Fruit fly (Drosophila melanogaster) whole organism, embryonic: Measurements from ENCODE around the gene CG5107.

Source experiments
- Ada2b ChIP-seq: fragments of 200-800 bp; sonication (Bioruptor generic); IDR thresholded peaks from 2 replicates; pipeline ENCODE4 v1.3.6; 2022; ENCODE audit warnings: missing biosample characterization, missing genetic modification characterization
- Bdp1 ChIP-seq: fragments of 200-800 bp; sonication (Bioruptor generic); optimal IDR thresholded peaks from 3 replicates; lab custom pipeline; 2016; ENCODE audit warnings: missing biosample characterization, missing genetic modification characterization
- C15 ChIP-seq: fragments of 200-800 bp; sonication (Bioruptor generic); IDR thresholded peaks from 3 replicates; pipeline ENCODE4 v1.3.6; 2022; ENCODE audit warnings: missing biosample characterization, missing genetic modification characterization
- CG10209 ChIP-seq: fragments of 200-800 bp; sonication (Bioruptor generic); optimal IDR thresholded peaks from 3 replicates; lab custom pipeline; 2017; ENCODE audit warnings: missing biosample characterization, mild to moderate bottlenecking, missing genetic modification characterization, missing genetic modification reagents
- CG10366 ChIP-seq: fragments of 200-800 bp; sonication (Bioruptor generic); IDR thresholded peaks from 2 replicates; pipeline ENCODE4 v1.3.6; 2022; ENCODE audit warnings: missing biosample characterization, missing genetic modification characterization
- CG10431 ChIP-seq: fragments of 200-800 bp; sonication (Bioruptor generic); optimal IDR thresholded peaks from 3 replicates; lab custom pipeline; 2018; ENCODE audit warnings: missing biosample characterization, mild to moderate bottlenecking, missing genetic modification characterization
- CG11398 ChIP-seq: fragments of 200-800 bp; sonication (Bioruptor generic); optimal IDR thresholded peaks from 2 replicates; lab custom pipeline; 2016; ENCODE audit warnings: missing biosample characterization, missing genetic modification characterization
- CG12071 ChIP-seq: fragments of 200-800 bp; sonication (Bioruptor generic); optimal IDR thresholded peaks from 3 replicates; lab custom pipeline; 2018; ENCODE audit warnings: missing biosample characterization, mild to moderate bottlenecking, missing genetic modification characterization
- CG12391 ChIP-seq: fragments of 200-800 bp; sonication (Bioruptor generic); optimal IDR thresholded peaks from 3 replicates; lab custom pipeline; 2018; ENCODE audit warnings: missing biosample characterization, mild to moderate bottlenecking, missing genetic modification characterization, moderate library complexity
- CG12769 ChIP-seq: fragments of 200-800 bp; sonication (Bioruptor generic); optimal IDR thresholded peaks from 2 replicates; lab custom pipeline; 2019; ENCODE audit warnings: missing biosample characterization, mild to moderate bottlenecking, missing genetic modification characterization, moderate library complexity
- CG13624 ChIP-seq: fragments of 200-800 bp; sonication (Bioruptor generic); optimal IDR thresholded peaks from 2 replicates; lab custom pipeline; 2016; ENCODE audit warnings: missing biosample characterization, missing genetic modification characterization
- CG13894 ChIP-seq: fragments of 200-800 bp; sonication (Bioruptor generic); optimal IDR thresholded peaks from 3 replicates; lab custom pipeline; 2018; ENCODE audit warnings: missing biosample characterization, mild to moderate bottlenecking, missing genetic modification characterization, moderate library complexity
- CG14667 ChIP-seq: fragments of 200-800 bp; sonication (Bioruptor generic); IDR thresholded peaks from 2 replicates; pipeline ENCODE4 v1.3.6; 2022; ENCODE audit warnings: missing biosample characterization, missing genetic modification characterization
- CG14860 ChIP-seq: fragments of 200-800 bp; sonication (Bioruptor generic); IDR thresholded peaks from 3 replicates; pipeline ENCODE4 v1.3.6; 2022; ENCODE audit warnings: missing biosample characterization, missing genetic modification characterization; ENCODE audit not compliant: partially characterized antibody
- CG15514 ChIP-seq: fragments of 200-800 bp; sonication (Bioruptor generic); optimal IDR thresholded peaks from 3 replicates; lab custom pipeline; 2017; ENCODE audit warnings: missing biosample characterization, missing genetic modification characterization, mild to moderate bottlenecking, moderate library complexity, missing genetic modification reagents
- CG1647 ChIP-seq: fragments of 200-800 bp; sonication (Bioruptor generic); optimal IDR thresholded peaks from 3 replicates; lab custom pipeline; 2016; ENCODE audit warnings: missing biosample characterization, missing genetic modification characterization
- CG18599 ChIP-seq: fragments of 200-800 bp; sonication (Bioruptor generic); optimal IDR thresholded peaks from 3 replicates; lab custom pipeline; 2017; ENCODE audit warnings: missing biosample characterization, missing genetic modification characterization, mild to moderate bottlenecking, moderate library complexity, missing genetic modification reagents
- CG31224 ChIP-seq: fragments of 200-800 bp; sonication (Bioruptor generic); IDR thresholded peaks from 2 replicates; pipeline ENCODE4 v1.3.6; 2022; ENCODE audit warnings: missing biosample characterization, missing genetic modification characterization
- CG31441 ChIP-seq: fragments of 200-800 bp; sonication (Bioruptor generic); IDR thresholded peaks from 2 replicates; pipeline ENCODE4 v1.3.6; 2022; ENCODE audit warnings: missing biosample characterization, missing genetic modification characterization
- CG32532 ChIP-seq: fragments of 200-800 bp; sonication (Bioruptor generic); IDR thresholded peaks from 2 replicates; pipeline ENCODE4 v1.3.6; 2022; ENCODE audit warnings: missing biosample characterization, missing genetic modification characterization
- CG3995 ChIP-seq: fragments of 200-800 bp; sonication (Bioruptor generic); optimal IDR thresholded peaks from 3 replicates; lab custom pipeline; 2016; ENCODE audit warnings: missing biosample characterization, missing genetic modification characterization
- CG6272 ChIP-seq: fragments of 200-800 bp; sonication (Bioruptor generic); IDR thresholded peaks from 2 replicates; pipeline ENCODE4 v1.3.6; 2022; ENCODE audit warnings: missing biosample characterization, missing genetic modification characterization
- CG6791 ChIP-seq: fragments of 200-800 bp; sonication (Bioruptor generic); IDR thresholded peaks from 3 replicates; pipeline ENCODE4 v1.3.6; 2022; ENCODE audit warnings: missing biosample characterization, missing genetic modification characterization; ENCODE audit not compliant: partially characterized antibody
- CG7839 ChIP-seq: fragments of 200-800 bp; sonication (Bioruptor generic); optimal IDR thresholded peaks from 3 replicates; lab custom pipeline; 2018; ENCODE audit warnings: missing biosample characterization, mild to moderate bottlenecking, missing genetic modification characterization, moderate library complexity
- CG7928 ChIP-seq: fragments of 200-800 bp; sonication (Bioruptor generic); optimal IDR thresholded peaks from 2 replicates; lab custom pipeline; 2017; ENCODE audit warnings: missing biosample characterization, mild to moderate bottlenecking, missing genetic modification characterization
- CG8290 ChIP-seq, 3 experiments: fragments of 200-800 bp; sonication (Bioruptor generic); optimal IDR thresholded peaks; 2 replicates each; lab custom pipeline; 2016 to 2019; ENCODE audit warnings: missing biosample characterization in 3 of 3, missing genetic modification characterization in 3 of 3, mild to moderate bottlenecking in 2 of 3, moderate library complexity in 1 of 3
- CG8359 ChIP-seq: fragments of 200-800 bp; sonication (Bioruptor generic); optimal IDR thresholded peaks from 2 replicates; lab custom pipeline; 2017; ENCODE audit warnings: missing biosample characterization, mild to moderate bottlenecking, missing genetic modification characterization, borderline replicate concordance
- Dp ChIP-seq: fragments of 200-800 bp; sonication (Bioruptor generic); optimal IDR thresholded peaks from 2 replicates; lab custom pipeline; 2018; ENCODE audit warnings: missing biosample characterization, mild to moderate bottlenecking, missing genetic modification characterization, moderate library complexity
- Ets65A ChIP-seq: fragments of 200-800 bp; sonication (Bioruptor generic); peaks from one replicate; lab custom pipeline; 2016; ENCODE audit warnings: missing biosample characterization, missing genetic modification characterization
- Gug ChIP-seq: fragments of 200-800 bp; sonication (Bioruptor generic); IDR thresholded peaks from 4 replicates; pipeline ENCODE4 v1.3.6; 2022; ENCODE audit warnings: missing biosample characterization, missing genetic modification characterization
- HLH4C ChIP-seq: fragments of 200-800 bp; sonication (Bioruptor generic); IDR thresholded peaks from 3 replicates; pipeline ENCODE4 v1.3.6; 2022; ENCODE audit warnings: missing biosample characterization, missing genetic modification characterization; ENCODE audit not compliant: partially characterized antibody
- Pdp1 ChIP-seq, 2 experiments: fragments of 200-800 bp; sonication (Bioruptor generic); optimal IDR thresholded peaks; 3 replicates each; lab custom pipeline; 2016; ENCODE audit warnings: missing biosample characterization in 2 of 2, missing genetic modification characterization in 2 of 2, mild to moderate bottlenecking in 1 of 2, moderate library complexity in 1 of 2
- Sin3A ChIP-seq: fragments of >200 bp; optimal IDR thresholded peaks from 2 replicates; lab custom pipeline; 2018
- Vsx1 ChIP-seq: fragments of 200-800 bp; sonication (Bioruptor generic); optimal IDR thresholded peaks from 2 replicates; lab custom pipeline; 2017; ENCODE audit warnings: missing biosample characterization, mild to moderate bottlenecking, missing genetic modification characterization, missing genetic modification reagents
- bab2 ChIP-seq: fragments of 200-800 bp; sonication (Bioruptor generic); optimal IDR thresholded peaks from 2 replicates; lab custom pipeline; 2016; ENCODE audit warnings: missing biosample characterization, missing genetic modification characterization
- bigmax ChIP-seq: fragments of 200-800 bp; sonication (Bioruptor generic); optimal IDR thresholded peaks from 2 replicates; lab custom pipeline; 2018; ENCODE audit warnings: missing biosample characterization, mild to moderate bottlenecking, missing genetic modification characterization
- cad ChIP-seq: fragments of >200 bp; optimal IDR thresholded peaks from 2 replicates; lab custom pipeline; 2017; ENCODE audit warnings: missing biosample characterization, missing genetic modification characterization
- dmrt11E ChIP-seq: fragments of 200-800 bp; sonication (Bioruptor generic); optimal IDR thresholded peaks from 3 replicates; lab custom pipeline; 2018; ENCODE audit warnings: missing biosample characterization, mild to moderate bottlenecking, missing genetic modification characterization, moderate library complexity
- dmrt99B ChIP-seq: fragments of 200-800 bp; sonication (Bioruptor generic); optimal IDR thresholded peaks from 2 replicates; lab custom pipeline; 2018; ENCODE audit warnings: missing biosample characterization, mild to moderate bottlenecking, missing genetic modification characterization, moderate library complexity
- lov ChIP-seq, 2 experiments: fragments of 200-800 bp in 1 of 2; fragments of >200 bp in 1 of 2; sonication (Bioruptor generic) in 1 of 2; IDR thresholded peaks in 1 of 2; optimal IDR thresholded peaks in 1 of 2; 2 replicates in 1 of 2; 3 replicates in 1 of 2; pipeline versions ENCODE4 v1.3.6 to Lab custom; 2017 to 2022; ENCODE audit warnings: missing biosample characterization in 1 of 2, missing genetic modification characterization in 1 of 2
- odd ChIP-seq: fragments of 200-800 bp; sonication (Bioruptor generic); optimal IDR thresholded peaks from 2 replicates; lab custom pipeline; 2017; ENCODE audit warnings: missing biosample characterization, mild to moderate bottlenecking, missing genetic modification characterization
- psq ChIP-seq: fragments of 200-800 bp; sonication (Bioruptor generic); optimal IDR thresholded peaks from 2 replicates; lab custom pipeline; 2017; ENCODE audit warnings: missing biosample characterization, missing genetic modification characterization
- rib ChIP-seq: fragments of 200-800 bp; sonication (Bioruptor generic); IDR thresholded peaks from 2 replicates; pipeline ENCODE4 v1.3.6; 2022; ENCODE audit warnings: missing biosample characterization, missing genetic modification characterization
- salm ChIP-seq: fragments of 200-800 bp; sonication (Bioruptor generic); optimal IDR thresholded peaks from 2 replicates; lab custom pipeline; 2018; ENCODE audit warnings: missing biosample characterization, mild to moderate bottlenecking, missing genetic modification characterization
- schlank ChIP-seq: fragments of 200-800 bp; sonication (Bioruptor generic); optimal IDR thresholded peaks from 2 replicates; lab custom pipeline; 2018; ENCODE audit warnings: missing biosample characterization, mild to moderate bottlenecking, missing genetic modification characterization
- sd ChIP-seq: fragments of 200-800 bp; sonication (Bioruptor generic); optimal IDR thresholded peaks from 3 replicates; lab custom pipeline; 2018; ENCODE audit warnings: missing biosample characterization, mild to moderate bottlenecking, missing genetic modification characterization, moderate library complexity
- sens ChIP-seq: fragments of 200-800 bp; sonication (Bioruptor generic); peaks from one replicate; lab custom pipeline; 2016; ENCODE audit warnings: missing biosample characterization, missing genetic modification characterization
- seq ChIP-seq: fragments of 200-800 bp; sonication (Bioruptor generic); IDR thresholded peaks from 2 replicates; pipeline ENCODE4 v1.3.6; 2022; ENCODE audit warnings: missing biosample characterization, missing genetic modification characterization
- wek ChIP-seq: fragments of 200-800 bp; sonication (Bioruptor generic); optimal IDR thresholded peaks from 3 replicates; lab custom pipeline; 2018; ENCODE audit warnings: missing biosample characterization, mild to moderate bottlenecking, missing genetic modification characterization, moderate library complexity
- zen2 ChIP-seq: fragments of 200-800 bp; sonication (Bioruptor generic); IDR thresholded peaks from 3 replicates; pipeline ENCODE4 v1.3.6; 2022; ENCODE audit warnings: missing biosample characterization, missing genetic modification characterization; ENCODE audit not compliant: partially characterized antibody

CG5107 gene

dm6 chr3R:25489116-25489515 lies 15.9 kb upstream of the CG5107 start (continued):
- TF ChIP-seq cad (GFP tag; lab: Kevin White, UChicago): no peak
- TF ChIP-seq CG18599 (GFP tag; lab: Kevin White, UChicago): peak; percentile 79
- TF ChIP-seq CG6272 (GFP tag; lab: Robert Waterston, UW): no peak
- peak; percentile 31 for TF ChIP-seq Vsx1 (GFP tag; lab: Kevin White, UChicago)
- TF ChIP-seq HLH4C (GFP tag; lab: Robert Waterston, UW): no peak
- TF ChIP-seq CG7839: peak; percentile 77
- TF ChIP-seq CG6791 (GFP tag; lab: Robert Waterston, UW): no peak
- peak; percentile 67 for TF ChIP-seq dmrt11E
- no peak for TF ChIP-seq CG10431 (GFP tag; lab: Kevin White, UChicago)
- TF ChIP-seq bigmax (GFP tag; lab: Kevin White, UChicago): no peak
- peak; percentile 73; the same call in 1 of the 2 replicates for TF ChIP-seq CG32532 (GFP tag; lab: Robert Waterston, UW)
- no peak for TF ChIP-seq CG14860 (GFP tag; lab: Robert Waterston, UW)
- TF ChIP-seq CG3995 (GFP tag; lab: Kevin White, UChicago): no peak
- no peak for TF ChIP-seq CG10209
- TF ChIP-seq C15: no peak
- TF ChIP-seq sens (GFP tag; lab: Kevin White, UChicago): no peak
- TF ChIP-seq CG7928: no peak
- TF ChIP-seq psq (GFP tag; lab: Kevin White, UChicago): no peak
- no peak for TF ChIP-seq zen2
- no peak for TF ChIP-seq Dp
- no peak for TF ChIP-seq CG13894 (tag; lab: Kevin White, UChicago)
- no peak for TF ChIP-seq odd
- no peak for TF ChIP-seq rib (GFP tag; lab: Robert Waterston, UW)
- TF ChIP-seq schlank: no peak
- TF ChIP-seq CG31441 (GFP tag; lab: Robert Waterston, UW): peak; percentile 78
- TF ChIP-seq wek (GFP tag; lab: Kevin White, UChicago): peak; percentile 6
- TF ChIP-seq Ets65A: peak; percentile 55
- no peak for TF ChIP-seq seq (GFP tag; lab: Robert Waterston, UW)
- TF ChIP-seq CG12071: peak; percentile 11
- TF ChIP-seq bab2 (GFP tag; lab: Kevin White, UChicago): no peak
- no peak for TF ChIP-seq Bdp1 (GFP tag; lab: Kevin White, UChicago)
- 0 out of 2 replicates have a peak, but pooled peaks have one; percentile 7 for TF ChIP-seq CG31224 (GFP tag; lab: Robert Waterston, UW)
- peak; percentile 43; the same call in 1 of the 2 replicates for TF ChIP-seq Ada2b
- peak; percentile 81 for TF ChIP-seq dmrt99B (tag; lab: Kevin White, UChicago)
- TF ChIP-seq CG8290 (GFP tag; optimal IDR thresholded peaks at IDR 0.05; lab: Kevin White, UChicago): peak; percentile 41
- no peak for TF ChIP-seq CG8290 (tag; optimal IDR thresholded peaks at IDR 0.05; lab: Kevin White, UChicago)
- TF ChIP-seq Sin3A: no peak
- no peak for TF ChIP-seq sd (tag; lab: Kevin White, UChicago)
- peak; percentile 58 for TF ChIP-seq CG12391 (tag; lab: Kevin White, UChicago)
- peak; percentile 27 for TF ChIP-seq salm (tag; lab: Kevin White, UChicago)
- TF ChIP-seq CG10366 (GFP tag; lab: Robert Waterston, UW): no peak
- no peak for TF ChIP-seq Pdp1 (GFP tag; optimal IDR thresholded peaks at IDR 0.05; lab: Kevin White, UChicago)
- no peak for TF ChIP-seq CG1647 (GFP tag; lab: Kevin White, UChicago)
- TF ChIP-seq CG15514 (GFP tag; lab: Kevin White, UChicago): peak; percentile 57
- no peak for TF ChIP-seq CG8359 (GFP tag; lab: Kevin White, UChicago)
- TF ChIP-seq CG14667: no peak
- TF ChIP-seq lov (optimal IDR thresholded peaks at IDR 0.05; lab: Kevin White, UChicago): no peak
- TF ChIP-seq lov (GFP tag; IDR thresholded peaks at IDR 0.05; lab: Robert Waterston, UW): no peak
- TF ChIP-seq Gug: peak; percentile 28; the same call in 1 of the 4 replicates
- TF ChIP-seq CG13624 (GFP tag; lab: Kevin White, UChicago): no peak
- TF ChIP-seq CG12769 (tag; lab: Kevin White, UChicago): no peak
- TF ChIP-seq CG11398 (GFP tag; lab: Kevin White, UChicago): no peak
